Worm (Caenorhabditis elegans) whole organism, L4 larva: Measurements from ENCODE around the gene grl-24.

ENCODE experiments used
- F10B5.3 ChIP-seq: sonication (generic microtip); optimal IDR thresholded peaks from 2 replicates; lab custom pipeline; 2016; ENCODE audit warnings: mild to moderate bottlenecking, missing genetic modification characterization, missing compliant biosample characterization
- F26F4.8 ChIP-seq: fragments of 200-800 bp; sonication (Bioruptor generic); conservative IDR thresholded peaks from 2 replicates; pipeline ENCODE4 v1.3.6; 2022; ENCODE audit warnings: missing genetic modification characterization, missing compliant biosample characterization
- Y105C5A.15 ChIP-seq: fragments of 200-800 bp; sonication (Bioruptor generic); IDR thresholded peaks from 2 replicates; pipeline ENCODE4 v1.3.6; 2022; ENCODE audit warnings: missing genetic modification characterization, missing compliant biosample characterization
- Y5F2A.4 ChIP-seq: fragments of 200-800 bp; sonication (Bioruptor generic); optimal IDR thresholded peaks from 2 replicates; lab custom pipeline; 2018; ENCODE audit warnings: mild to moderate bottlenecking, missing genetic modification characterization, missing compliant biosample characterization
- aha-1 ChIP-seq: fragments of 150-350 bp; peaks from one replicate; lab custom pipeline; 2014; ENCODE audit warnings: missing biosample characterization, missing genetic modification characterization
- ama-1 ChIP-seq: fragments of 150-350 bp; optimal IDR thresholded peaks from 2 replicates; lab custom pipeline; 2014; ENCODE audit warnings: inconsistent platforms, mixed read lengths
- ceh-28 ChIP-seq: fragments of 150-350 bp; optimal IDR thresholded peaks from 2 replicates; lab custom pipeline; 2014; ENCODE audit warnings: missing biosample characterization, missing genetic modification reagents, missing genetic modification characterization
- ceh-62 ChIP-seq: sonication (generic microtip); optimal IDR thresholded peaks from 2 replicates; lab custom pipeline; 2017; ENCODE audit warnings: missing biosample characterization, missing genetic modification characterization
- daf-16 ChIP-seq, 3 experiments: sonication (generic microtip); optimal IDR thresholded peaks; 2 replicates each; lab custom pipeline; 2016 to 2017; ENCODE audit warnings: missing genetic modification characterization in 3 of 3, missing genetic modification reagents in 3 of 3, mild to moderate bottlenecking in 2 of 3, missing compliant biosample characterization in 2 of 3, missing biosample characterization in 1 of 3, moderate library complexity in 1 of 3
- dmd-6 ChIP-seq: fragments of 200-800 bp; sonication (Bioruptor generic); IDR thresholded peaks from 2 replicates; pipeline ENCODE4 v1.3.6; 2022; ENCODE audit warnings: missing genetic modification reagents, missing genetic modification characterization, missing compliant biosample characterization
- dmd-8 ChIP-seq: fragments of 200-800 bp; sonication (Bioruptor generic); IDR thresholded peaks from 2 replicates; pipeline ENCODE4 v1.3.6; 2022; ENCODE audit warnings: missing genetic modification characterization, missing compliant biosample characterization
- dpl-1 ChIP-seq: fragments of 150-350 bp; optimal IDR thresholded peaks from 2 replicates; lab custom pipeline; 2014; ENCODE audit warnings: missing biosample characterization, missing genetic modification reagents, missing genetic modification characterization
- dve-1 ChIP-seq: sonication (generic microtip); optimal IDR thresholded peaks from 2 replicates; lab custom pipeline; 2017; ENCODE audit warnings: antibody characterized with exemption, mild to moderate bottlenecking, missing genetic modification characterization, missing compliant biosample characterization; ENCODE audit not compliant: insufficient read depth
- hlh-11 ChIP-seq: fragments of 200-800 bp; sonication (Bioruptor generic); optimal IDR thresholded peaks from 2 replicates; lab custom pipeline; 2018; ENCODE audit warnings: mild to moderate bottlenecking, missing genetic modification characterization, missing compliant biosample characterization
- hlh-30 ChIP-seq: sonication (generic microtip); optimal IDR thresholded peaks from 2 replicates; lab custom pipeline; 2017; ENCODE audit warnings: antibody characterized with exemption, mild to moderate bottlenecking, missing genetic modification characterization, missing compliant biosample characterization; ENCODE audit not compliant: insufficient read depth
- hmg-1.1 ChIP-seq: fragments of 200-800 bp; sonication (Bioruptor generic); IDR thresholded peaks from 2 replicates; pipeline ENCODE4 v1.3.6; 2022; ENCODE audit warnings: missing genetic modification reagents, missing genetic modification characterization, missing compliant biosample characterization
- lin-39 ChIP-seq: fragments of 150-350 bp; optimal IDR thresholded peaks from 2 replicates; lab custom pipeline; 2014; ENCODE audit warnings: missing biosample characterization, missing genetic modification reagents, missing genetic modification characterization
- lsy-2 ChIP-seq, 2 experiments: fragments of 150-350 bp in 1 of 2; sonication (generic microtip) in 1 of 2; optimal IDR thresholded peaks; 2 replicates each; lab custom pipeline; 2014 to 2017; ENCODE audit warnings: missing biosample characterization in 2 of 2, missing genetic modification characterization in 2 of 2
- mdl-1 ChIP-seq, 2 experiments: fragments of 150-350 bp in 1 of 2; sonication (generic microtip) in 1 of 2; optimal IDR thresholded peaks; 2 replicates each; lab custom pipeline; 2014 to 2017; ENCODE audit warnings: missing biosample characterization in 2 of 2, missing genetic modification characterization in 2 of 2
- mes-2 ChIP-seq: sonication (generic microtip); optimal IDR thresholded peaks from 2 replicates; lab custom pipeline; 2016; ENCODE audit warnings: missing genotype, mild to moderate bottlenecking, missing genetic modification characterization, missing compliant biosample characterization; ENCODE audit not compliant: poor library complexity, severe bottlenecking
- nhr-111 ChIP-seq: fragments of 200-800 bp; sonication (Bioruptor generic); optimal IDR thresholded peaks from 2 replicates; lab custom pipeline; 2018; ENCODE audit warnings: mild to moderate bottlenecking, missing genetic modification characterization, missing compliant biosample characterization
- nhr-25 ChIP-seq: sonication (generic microtip); optimal IDR thresholded peaks from 2 replicates; lab custom pipeline; 2017; ENCODE audit warnings: missing genetic modification characterization, mild to moderate bottlenecking, missing compliant biosample characterization, antibody characterized with exemption, moderate library complexity, borderline replicate concordance; ENCODE audit not compliant: insufficient read depth
- nhr-28 ChIP-seq: fragments of 150-350 bp; optimal IDR thresholded peaks from 2 replicates; lab custom pipeline; 2014; ENCODE audit warnings: missing biosample characterization, missing genetic modification characterization
- nhr-6 ChIP-seq: fragments of 150-350 bp; optimal IDR thresholded peaks from 2 replicates; lab custom pipeline; 2014; ENCODE audit warnings: missing biosample characterization, missing genetic modification characterization
- php-3 ChIP-seq: fragments of 200-800 bp; sonication (Bioruptor generic); IDR thresholded peaks from 2 replicates; pipeline ENCODE4 v1.3.6; 2022; ENCODE audit warnings: missing genetic modification reagents, missing genetic modification characterization, missing compliant biosample characterization
- set-16 ChIP-seq: fragments of 200-800 bp; sonication (Bioruptor generic); IDR thresholded peaks from 2 replicates; pipeline ENCODE4 v1.3.6; 2022; ENCODE audit warnings: missing genetic modification reagents, missing genetic modification characterization, missing compliant biosample characterization
- snpc-4 ChIP-seq: fragments of 150-350 bp; optimal IDR thresholded peaks from 2 replicates; lab custom pipeline; 2014; ENCODE audit warnings: missing biosample characterization, missing genetic modification characterization
- tra-1 ChIP-seq: fragments of 200-800 bp; sonication (Bioruptor generic); IDR thresholded peaks from 2 replicates; pipeline ENCODE4 v1.3.6; 2022; ENCODE audit warnings: missing genetic modification reagents, missing genetic modification characterization, missing compliant biosample characterization
- unc-130 ChIP-seq: sonication (generic microtip); optimal IDR thresholded peaks from 2 replicates; lab custom pipeline; 2016; ENCODE audit warnings: missing genetic modification reagents, missing genetic modification characterization, missing compliant biosample characterization
- unc-62 ChIP-seq, 3 experiments: fragments of 150-350 bp in 1 of 3; sonication (generic microtip); optimal IDR thresholded peaks in 2 of 3; peaks in 1 of 3; 1 replicate in 1 of 3; 2 replicates in 2 of 3; lab custom pipeline; 2014 to 2017; ENCODE audit warnings: missing biosample characterization in 3 of 3, missing genetic modification characterization in 3 of 3, missing genetic modification reagents in 3 of 3, missing genotype in 1 of 3
- zip-2 ChIP-seq: fragments of 150-350 bp; optimal IDR thresholded peaks from 2 replicates; lab custom pipeline; 2014; ENCODE audit warnings: missing biosample characterization, missing genetic modification characterization
- ztf-7 ChIP-seq: fragments of 150-350 bp; optimal IDR thresholded peaks from 2 replicates; lab custom pipeline; 2014; ENCODE audit warnings: missing biosample characterization, missing genetic modification characterization

Gene grl-24

DNA sequence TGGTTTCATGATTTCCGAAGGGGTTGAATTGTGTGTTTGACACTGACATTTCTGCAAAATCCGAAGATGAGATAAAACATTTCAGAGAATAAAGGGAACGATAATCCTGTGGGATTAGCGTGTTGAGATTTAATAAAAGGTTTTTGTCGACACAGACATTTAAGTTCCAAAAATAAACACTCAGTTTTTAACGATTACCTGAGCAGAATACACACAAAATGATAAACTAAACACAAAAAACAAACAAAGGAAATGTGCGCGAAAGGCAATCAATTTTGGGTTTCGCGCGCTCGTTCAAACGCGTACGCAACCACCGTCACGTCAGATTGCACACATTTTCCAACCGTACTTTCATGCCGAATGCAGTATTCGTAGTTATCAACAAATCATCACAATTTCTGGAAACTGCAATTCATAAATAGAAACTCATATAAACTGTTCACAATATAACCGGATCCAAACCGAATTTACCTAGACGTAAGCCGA, 14.4 kb downstream of the grl-24 start, which contains the start of gene rif-1.1 (continued):
- TF ChIP-seq daf-16 (GFP tag; optimal IDR thresholded peaks at IDR 0.05; lab: Kevin White, UChicago) (no peak), daf-16 (tag; optimal IDR thresholded peaks at IDR 0.05; lab: Kevin White, UChicago) (peak; percentile 51), lin-39 (no peak), mes-2 (tag; lab: Kevin White, UChicago) (peak; percentile 79), lsy-2 (tag; optimal IDR thresholded peaks at IDR 0.05; lab: Kevin White, UChicago) (peak in 1 of 2 experiments; percentile 85), nhr-25 (tag; lab: Kevin White, UChicago) (no peak), set-16 (GFP tag; lab: Robert Waterston, UW) (no peak), F26F4.8 (no peak), ztf-7 (tag; lab: Kevin White, UChicago) (no peak), dve-1 (peak; percentile 45), zip-2 (tag; lab: Kevin White, UChicago) (no peak), nhr-6 (peak; percentile 1), hmg-1.1 (GFP tag; lab: Robert Waterston, UW) (0 out of 2 replicates have a peak, but pooled peaks have one; percentile 36)

- TF ChIP-seq tra-1 (GFP tag; lab: Robert Waterston, UW) (no peak), unc-62 (GFP tag; optimal IDR thresholded peaks at IDR 0.05 in 1 of 2; lab: Kevin White, UChicago) (peak in 1 of 2 experiments; percentile 94), unc-62 (tag; optimal IDR thresholded peaks at IDR 0.05; lab: Kevin White, UChicago) (no peak)
- TF ChIP-seq, all 104 proteins: peak for 1
These were observed 21.6 kb downstream of the grl-24 start for ce11 chrIV:17453996-17454395.

ce11 chrIV:17453200-17453599, 22.4 kb downstream of the grl-24 start:
- TF ChIP-seq aha-1 (tag; lab: Kevin White, UChicago) (peak; percentile 92), F10B5.3 (tag; lab: Kevin White, UChicago) (no peak)

DNA sequence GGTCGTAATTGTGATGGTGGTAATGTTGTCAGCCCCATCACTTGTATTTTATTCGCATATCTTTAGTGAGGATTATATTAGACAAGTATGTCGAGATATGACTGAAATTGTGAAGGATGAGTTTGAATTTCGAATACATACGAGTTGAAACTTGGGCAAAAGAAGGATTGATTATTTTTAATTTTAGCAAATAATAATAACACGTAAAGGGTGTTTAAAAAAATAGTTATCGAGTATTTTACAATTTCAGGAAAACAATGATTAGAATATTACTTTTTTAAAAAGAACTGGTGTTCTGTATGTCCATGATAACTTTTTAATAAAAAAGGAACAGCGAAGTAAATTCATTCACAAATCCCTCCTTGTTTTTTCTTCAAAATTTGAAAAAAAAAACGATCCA, 25.2 kb downstream of the grl-24 start, which contains the start of gene F11E6.8:
Gene F11E6.8, minus strand, starts transcription at position 101 of the 400 bp plus-strand sequence.
- TF ChIP-seq dpl-1 (GFP tag; lab: Kevin White, UChicago) (no peak), snpc-4 (tag; lab: Kevin White, UChicago) (no peak), mdl-1 (tag; optimal IDR thresholded peaks at IDR 0.05; lab: Kevin White, UChicago) (no peak), Y105C5A.15 (GFP tag; lab: Robert Waterston, UW) (no peak), Y5F2A.4 (GFP tag; lab: Kevin White, UChicago) (no peak), nhr-111 (GFP tag; lab: Kevin White, UChicago) (no peak), dmd-8 (no peak)

ce11 chrIV:17448319-17448718, 27.3 kb downstream of the grl-24 start:
- TF ChIP-seq ama-1 (no peak), dve-1 (peak; percentile 64), ceh-28 (tag; lab: Kevin White, UChicago) (no peak), php-3 (no peak), unc-130 (GFP tag; lab: Kevin White, UChicago) (no peak), hlh-30 (tag; lab: Kevin White, UChicago) (no peak), hlh-11 (tag; lab: Kevin White, UChicago) (no peak), ceh-62 (tag; lab: Kevin White, UChicago) (no peak)
- TF ChIP-seq, all 104 proteins: peak for 1

ce11 chrIV:17442503-17442902, 33.1 kb downstream of the grl-24 start, which contains the start of gene F11E6.11:
Gene F11E6.11, plus strand, starts transcription at chrIV:17442827.
- TF ChIP-seq hlh-30 (tag; lab: Kevin White, UChicago) (peak; percentile 77), dve-1 (peak; percentile 40), nhr-28 (peak; percentile 23), mdl-1 (tag; optimal IDR thresholded peaks at IDR 0.05; lab: Kevin White, UChicago) (peak in 1 of 2 experiments; percentile 20), hlh-11 (tag; lab: Kevin White, UChicago) (peak; percentile 4), dmd-6 (GFP tag; lab: Robert Waterston, UW) (no peak)
- TF ChIP-seq, all 104 proteins: peak for 5
